Worm (Caenorhabditis elegans): ENCODE data around the gene R11G10.4.

- TF ChIP-seq flh-1 (GFP tag; optimal IDR thresholded peaks at IDR 0.05) (no peak), unc-62 (GFP tag; optimal IDR thresholded peaks at IDR 0.05) (no peak), pha-4 (tag; optimal IDR thresholded peaks at IDR 0.05) (no peak), unc-39 (tag; optimal IDR thresholded peaks at IDR 0.05) (no peak), elt-1 (tag; optimal IDR thresholded peaks at IDR 0.05; ENCODE audit: borderline replicate concordance, insufficient read depth) (no peak), elt-3 (tag; optimal IDR thresholded peaks at IDR 0.05) (no peak), snpc-4 (tag; optimal IDR thresholded peaks at IDR 0.05) (no peak), unc-120 (tag; optimal IDR thresholded peaks at IDR 0.05; ENCODE audit: poor library complexity, severe bottlenecking) (no peak), ztf-11 (tag; optimal IDR thresholded peaks at IDR 0.05) (no peak), bed-3 (GFP tag; optimal IDR thresholded peaks at IDR 0.05) (no peak), ceh-39 (tag; optimal IDR thresholded peaks at IDR 0.05) (no peak), nhr-2 (tag; optimal IDR thresholded peaks at IDR 0.05) (no peak)
These were observed 38.1 kb upstream of the R11G10.4 start, which contains the start of the genes F25H9.6 and F25H9.7 for ce11 chrV:13468190-13468765.
